Fruit fly (Drosophila melanogaster) whole organism: ENCODE results near the gene gw.

Experiments used
- CG8478 ChIP-seq: fragments of >200 bp; optimal IDR thresholded peaks from 2 replicates; lab custom pipeline; 2018; ENCODE audit warnings: inconsistent platforms
- Dll ChIP-seq: fragments of >200 bp; optimal IDR thresholded peaks from 2 replicates; lab custom pipeline; 2017
- EcR ChIP-seq, 2 experiments: fragments of >200 bp; optimal IDR thresholded peaks; 2 replicates each; lab custom pipeline; 2017; ENCODE audit warnings: missing biosample characterization in 2 of 2, missing genetic modification characterization in 2 of 2, missing genetic modification reagents in 2 of 2
- pan ChIP-seq: fragments of >200 bp; optimal IDR thresholded peaks from 2 replicates; lab custom pipeline; 2017

DNA sequence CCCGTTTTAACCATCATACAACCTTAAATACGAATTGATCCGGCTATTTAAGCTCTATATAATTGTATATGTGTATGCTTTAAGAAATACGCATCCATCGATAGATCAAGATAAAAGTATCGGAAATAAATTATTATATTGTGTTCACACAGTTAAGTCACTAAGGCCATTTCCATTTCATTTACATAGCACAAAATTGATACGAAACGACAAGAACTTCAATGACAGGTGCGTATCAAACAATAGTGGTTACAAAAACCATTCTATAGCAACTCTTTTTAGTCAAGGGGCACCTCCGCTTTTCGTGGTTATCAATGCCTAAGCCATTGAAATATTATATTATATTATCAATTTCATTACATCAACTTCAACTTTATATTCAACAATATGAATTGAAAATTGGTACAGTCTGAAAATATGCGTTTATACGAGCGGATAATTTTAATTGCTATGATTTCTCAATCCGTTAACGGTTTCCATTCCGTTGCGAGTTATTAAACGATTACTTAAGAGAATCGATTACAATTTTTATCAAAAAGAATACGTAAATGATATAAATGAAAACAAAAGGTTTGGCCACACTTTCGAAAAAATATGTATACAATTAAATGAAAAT, 2.8 kb upstream of the gw start, which contains the start of the genes CG46466 and Slip1:
- TF ChIP-seq EcR (GFP tag; optimal IDR thresholded peaks at IDR 0.05; lab: Kevin White, UChicago) (no peak), Dll (lab: Kevin White, UChicago) (no peak), pan (lab: Kevin White, UChicago) (no peak), CG8478 (lab: Kevin White, UChicago) (no peak)
